Fruit fly (Drosophila melanogaster) whole organism, embryonic: ENCODE data around the gene CG7179.

Experiments
- Awh ChIP-seq: fragments of 200-800 bp; sonication (Bioruptor generic); IDR thresholded peaks from 2 replicates; pipeline ENCODE4, ENCODE4 v1.3.6; 2022; ENCODE audit warnings: missing biosample characterization, missing genetic modification characterization
- CG11398 ChIP-seq: fragments of 200-800 bp; sonication (Bioruptor generic); optimal IDR thresholded peaks from 2 replicates; lab custom pipeline; 2016; ENCODE audit warnings: missing biosample characterization, missing genetic modification characterization
- CG11723 ChIP-seq: fragments of 200-800 bp; sonication (Bioruptor generic); optimal IDR thresholded peaks from 2 replicates; lab custom pipeline; 2017; ENCODE audit warnings: missing biosample characterization, mild to moderate bottlenecking, missing genetic modification characterization
- CG12744 ChIP-seq: fragments of 200-800 bp; sonication (Bioruptor generic); optimal IDR thresholded peaks from 2 replicates; lab custom pipeline; 2016; ENCODE audit warnings: missing biosample characterization, missing genetic modification characterization
- CG13296 ChIP-seq: fragments of 200-800 bp; sonication (Bioruptor generic); optimal IDR thresholded peaks from 3 replicates; lab custom pipeline; 2018; ENCODE audit warnings: missing biosample characterization, mild to moderate bottlenecking, missing genetic modification characterization
- CG6175 ChIP-seq: fragments of 200-800 bp; sonication (Bioruptor generic); IDR thresholded peaks from 3 replicates; pipeline ENCODE4 v1.3.6; 2022; ENCODE audit warnings: missing biosample characterization, missing genetic modification characterization
- CG9727 ChIP-seq: fragments of 200-800 bp; sonication (Bioruptor generic); optimal IDR thresholded peaks from 3 replicates; lab custom pipeline; 2017; ENCODE audit warnings: missing biosample characterization, mild to moderate bottlenecking, missing genetic modification characterization
- HmgD ChIP-seq: fragments of 200-800 bp; sonication (Bioruptor generic); optimal IDR thresholded peaks from 3 replicates; lab custom pipeline; 2016; ENCODE audit warnings: missing biosample characterization, missing genetic modification characterization
- chm ChIP-seq: fragments of 200-800 bp; sonication (Bioruptor generic); IDR thresholded peaks from 2 replicates; pipeline ENCODE4 v1.3.6; 2022; ENCODE audit warnings: missing biosample characterization, missing genetic modification characterization
- kay ChIP-seq: fragments of 200-800 bp; sonication (Bioruptor generic); optimal IDR thresholded peaks from 2 replicates; lab custom pipeline; 2016; ENCODE audit warnings: missing biosample characterization, missing genetic modification characterization
- p53 ChIP-seq: fragments of 200-800 bp; sonication (Bioruptor generic); optimal IDR thresholded peaks from 2 replicates; lab custom pipeline; 2016; ENCODE audit warnings: missing biosample characterization, missing genetic modification characterization

dm6 chr2L:7771891-7772290 lies 5.9 kb downstream of the CG7179 start:
- no peak for TF ChIP-seq CG11723 (GFP tag; lab: Kevin White, UChicago)
- TF ChIP-seq chm (GFP tag; lab: Robert Waterston, UW): no peak
- no peak for TF ChIP-seq kay (GFP tag; lab: Kevin White, UChicago)
- no peak for TF ChIP-seq CG6175 (GFP tag; lab: Robert Waterston, UW)
- no peak for TF ChIP-seq CG12744 (GFP tag; lab: Kevin White, UChicago)
- TF ChIP-seq CG9727 (GFP tag; lab: Kevin White, UChicago): no peak
- TF ChIP-seq CG13296 (GFP tag; lab: Kevin White, UChicago): no peak
- TF ChIP-seq Awh (GFP tag; lab: Robert Waterston, UW): no peak
- TF ChIP-seq HmgD: no peak
- no peak for TF ChIP-seq CG11398
- no peak for TF ChIP-seq p53
